Fruit fly (Drosophila melanogaster) whole organism, embryonic: ENCODE measurements around the gene sws.

ENCODE experiments used
- Adf1 ChIP-seq: fragments of 200-800 bp; sonication (Bioruptor generic); IDR thresholded peaks from 2 replicates; pipeline ENCODE4 v1.3.6; 2022; ENCODE audit warnings: missing biosample characterization, missing genetic modification characterization
- Bteb2 ChIP-seq: fragments of 200-800 bp; sonication (Bioruptor generic); optimal IDR thresholded peaks from 2 replicates; lab custom pipeline; 2016; ENCODE audit warnings: missing biosample characterization, missing genetic modification characterization
- CG1233 ChIP-seq: fragments of 200-800 bp; sonication (Bioruptor generic); optimal IDR thresholded peaks from 4 replicates; lab custom pipeline; 2018; ENCODE audit warnings: missing biosample characterization, mild to moderate bottlenecking, missing genetic modification characterization
- CG12769 ChIP-seq: fragments of 200-800 bp; sonication (Bioruptor generic); optimal IDR thresholded peaks from 2 replicates; lab custom pipeline; 2019; ENCODE audit warnings: missing biosample characterization, mild to moderate bottlenecking, missing genetic modification characterization, moderate library complexity
- CG13123 ChIP-seq: fragments of 200-800 bp; sonication (Bioruptor generic); optimal IDR thresholded peaks from 2 replicates; lab custom pipeline; 2016; ENCODE audit warnings: missing biosample characterization, missing genetic modification characterization
- CG14667 ChIP-seq: fragments of 200-800 bp; sonication (Bioruptor generic); IDR thresholded peaks from 2 replicates; pipeline ENCODE4 v1.3.6; 2022; ENCODE audit warnings: missing biosample characterization, missing genetic modification characterization
- CG1602 ChIP-seq: fragments of 200-800 bp; sonication (Bioruptor generic); optimal IDR thresholded peaks from 3 replicates; lab custom pipeline; 2016; ENCODE audit warnings: missing biosample characterization, missing genetic modification characterization
- CG1792 ChIP-seq: fragments of 200-800 bp; sonication (Bioruptor generic); optimal IDR thresholded peaks from 2 replicates; lab custom pipeline; 2016; ENCODE audit warnings: missing biosample characterization, missing genetic modification characterization
- CG18619 ChIP-seq: fragments of 200-800 bp; sonication (Bioruptor generic); optimal IDR thresholded peaks from 3 replicates; lab custom pipeline; 2017; ENCODE audit warnings: missing biosample characterization, mild to moderate bottlenecking, missing genetic modification characterization
- CG2120 ChIP-seq: fragments of 200-800 bp; sonication (Bioruptor generic); optimal IDR thresholded peaks from 3 replicates; lab custom pipeline; 2016; ENCODE audit warnings: missing biosample characterization, missing genetic modification characterization
- CG2202 ChIP-seq: fragments of 200-800 bp; sonication (Bioruptor generic); optimal IDR thresholded peaks from 2 replicates; lab custom pipeline; 2018; ENCODE audit warnings: missing biosample characterization, mild to moderate bottlenecking, missing genetic modification characterization
- CG2678 ChIP-seq: fragments of 200-800 bp; sonication (Bioruptor generic); optimal IDR thresholded peaks from 3 replicates; lab custom pipeline; 2019; ENCODE audit warnings: missing biosample characterization, mild to moderate bottlenecking, missing genetic modification characterization, moderate library complexity
- CG2889 ChIP-seq: fragments of 200-800 bp; sonication (Bioruptor generic); IDR thresholded peaks from 3 replicates; pipeline ENCODE4 v1.3.6; 2022; ENCODE audit warnings: missing biosample characterization, missing genetic modification characterization
- CG3281 ChIP-seq: fragments of 200-800 bp; sonication (Bioruptor generic); optimal IDR thresholded peaks from 3 replicates; lab custom pipeline; 2017; ENCODE audit warnings: missing biosample characterization, mild to moderate bottlenecking, missing genetic modification characterization
- CG3838 ChIP-seq: fragments of 200-800 bp; sonication (Bioruptor generic); optimal IDR thresholded peaks from 3 replicates; lab custom pipeline; 2016; ENCODE audit warnings: missing biosample characterization, missing genetic modification characterization
- CG42726 ChIP-seq: fragments of 200-800 bp; sonication (Bioruptor generic); IDR thresholded peaks from 2 replicates; pipeline ENCODE4 v1.3.6; 2022; ENCODE audit warnings: missing biosample characterization, missing genetic modification characterization; ENCODE audit not compliant: partially characterized antibody
- CG7987 ChIP-seq: fragments of 200-800 bp; sonication (Bioruptor generic); optimal IDR thresholded peaks from 2 replicates; lab custom pipeline; 2018; ENCODE audit warnings: missing biosample characterization, mild to moderate bottlenecking, missing genetic modification characterization, moderate library complexity
- CG8281 ChIP-seq: fragments of 200-800 bp; sonication (Bioruptor generic); optimal IDR thresholded peaks from 2 replicates; lab custom pipeline; 2018; ENCODE audit warnings: missing biosample characterization, mild to moderate bottlenecking, missing genetic modification characterization, moderate library complexity
- CG8388 ChIP-seq: fragments of 200-800 bp; sonication (Bioruptor generic); optimal IDR thresholded peaks from 2 replicates; lab custom pipeline; 2019; ENCODE audit warnings: missing biosample characterization, mild to moderate bottlenecking, missing genetic modification characterization, moderate library complexity
- CHES-1-like ChIP-seq: fragments of 200-800 bp; sonication (Bioruptor generic); optimal IDR thresholded peaks from 2 replicates; lab custom pipeline; 2016; ENCODE audit warnings: missing biosample characterization, missing genetic modification characterization
- Dad ChIP-seq: fragments of 200-800 bp; sonication (Bioruptor generic); optimal IDR thresholded peaks from 3 replicates; lab custom pipeline; 2016; ENCODE audit warnings: missing biosample characterization, missing genetic modification characterization
- Dip2 ChIP-seq: fragments of 200-800 bp; sonication (Bioruptor generic); IDR thresholded peaks from 2 replicates; pipeline ENCODE4 v1.3.6; 2022; ENCODE audit warnings: missing biosample characterization, missing genetic modification characterization
- Drgx ChIP-seq: fragments of 200-800 bp; sonication (Bioruptor generic); IDR thresholded peaks from 2 replicates; pipeline ENCODE4 v1.3.6; 2022; ENCODE audit warnings: missing biosample characterization, missing genetic modification characterization
- Ets65A ChIP-seq: fragments of 200-800 bp; sonication (Bioruptor generic); peaks from one replicate; lab custom pipeline; 2016; ENCODE audit warnings: missing biosample characterization, missing genetic modification characterization
- Fer3 ChIP-seq: fragments of 200-800 bp; sonication (Bioruptor generic); optimal IDR thresholded peaks from 2 replicates; lab custom pipeline; 2018; ENCODE audit warnings: missing biosample characterization, mild to moderate bottlenecking, missing genetic modification characterization, moderate library complexity
- H2.0 ChIP-seq: fragments of 200-800 bp; sonication (Bioruptor generic); IDR thresholded peaks from 2 replicates; pipeline ENCODE4 v1.3.6; 2022; ENCODE audit warnings: missing biosample characterization, missing genetic modification characterization
- Hsf ChIP-seq: fragments of 200-800 bp; sonication (Bioruptor generic); optimal IDR thresholded peaks from 3 replicates; lab custom pipeline; 2016; ENCODE audit warnings: missing biosample characterization, missing genetic modification characterization
- PHDP ChIP-seq: fragments of 200-800 bp; sonication (Bioruptor generic); optimal IDR thresholded peaks from 3 replicates; lab custom pipeline; 2018; ENCODE audit warnings: missing biosample characterization, mild to moderate bottlenecking, missing genetic modification characterization, moderate library complexity
- Ravus ChIP-seq: fragments of 200-800 bp; sonication (Bioruptor generic); IDR thresholded peaks from 2 replicates; pipeline ENCODE4 v1.3.6; 2022; ENCODE audit warnings: missing biosample characterization, missing genetic modification characterization
- Sry-β ChIP-seq: fragments of 200-800 bp; sonication (Bioruptor generic); optimal IDR thresholded peaks from 2 replicates; lab custom pipeline; 2018; ENCODE audit warnings: missing biosample characterization, mild to moderate bottlenecking, missing genetic modification characterization, moderate library complexity
- Ssrp ChIP-seq: fragments of 200-800 bp; sonication (Bioruptor generic); optimal IDR thresholded peaks from 2 replicates; lab custom pipeline; 2018; ENCODE audit warnings: missing biosample characterization, mild to moderate bottlenecking, missing genetic modification characterization, moderate library complexity
- Tbp ChIP-seq: fragments of >200 bp; optimal IDR thresholded peaks from 2 replicates; lab custom pipeline; 2018; ENCODE audit warnings: missing biosample characterization, missing genetic modification characterization
- Trl ChIP-seq, 3 experiments: fragments of >200 bp in 2 of 3; fragments of 200-800 bp in 1 of 3; sonication (Bioruptor generic) in 1 of 3; optimal IDR thresholded peaks; 2 replicates in 1 of 3; 3 replicates in 2 of 3; lab custom pipeline; 2016 to 2017; ENCODE audit warnings: missing biosample characterization in 1 of 3, missing genetic modification characterization in 1 of 3
- aop ChIP-seq: fragments of 200-800 bp; sonication (Bioruptor generic); IDR thresholded peaks from 2 replicates; pipeline ENCODE4 v1.3.6; 2022; ENCODE audit warnings: missing biosample characterization, missing genetic modification characterization
- az2 ChIP-seq: fragments of 200-800 bp; sonication (Bioruptor generic); optimal IDR thresholded peaks from 3 replicates; lab custom pipeline; 2016; ENCODE audit warnings: missing biosample characterization, missing genetic modification characterization
- bab2 ChIP-seq: fragments of 200-800 bp; sonication (Bioruptor generic); optimal IDR thresholded peaks from 2 replicates; lab custom pipeline; 2016; ENCODE audit warnings: missing biosample characterization, missing genetic modification characterization
- bsh ChIP-seq, 2 experiments: fragments of 200-800 bp; sonication (Bioruptor generic); optimal IDR thresholded peaks; 2 replicates each; lab custom pipeline; 2017 to 2018; ENCODE audit warnings: mild to moderate bottlenecking in 2 of 2, missing biosample characterization in 2 of 2, missing genetic modification characterization in 2 of 2, moderate library complexity in 1 of 2
- crp ChIP-seq, 2 experiments: fragments of 200-800 bp; sonication (Bioruptor generic); optimal IDR thresholded peaks; 2 replicates in 1 of 2; 3 replicates in 1 of 2; lab custom pipeline; 2017; ENCODE audit warnings: missing biosample characterization in 2 of 2, missing genetic modification characterization in 2 of 2, mild to moderate bottlenecking in 1 of 2, moderate library complexity in 1 of 2
- fu2 ChIP-seq: fragments of 200-800 bp; sonication (Bioruptor generic); optimal IDR thresholded peaks from 2 replicates; lab custom pipeline; 2016; ENCODE audit warnings: missing biosample characterization, missing genetic modification characterization
- ham ChIP-seq: fragments of 200-800 bp; sonication (Bioruptor generic); IDR thresholded peaks from 2 replicates; pipeline ENCODE4 v1.3.6; 2022; ENCODE audit warnings: missing biosample characterization, missing genetic modification characterization
- mam ChIP-seq: fragments of 200-800 bp; sonication (Bioruptor generic); optimal IDR thresholded peaks from 3 replicates; lab custom pipeline; 2016; ENCODE audit warnings: missing biosample characterization, missing genetic modification characterization
- scrt ChIP-seq: fragments of 200-800 bp; sonication (Bioruptor generic); optimal IDR thresholded peaks from 2 replicates; lab custom pipeline; 2018; ENCODE audit warnings: missing biosample characterization, mild to moderate bottlenecking, missing genetic modification characterization, moderate library complexity
- sd ChIP-seq: fragments of 200-800 bp; sonication (Bioruptor generic); optimal IDR thresholded peaks from 3 replicates; lab custom pipeline; 2018; ENCODE audit warnings: missing biosample characterization, mild to moderate bottlenecking, missing genetic modification characterization, moderate library complexity
- sens ChIP-seq: fragments of 200-800 bp; sonication (Bioruptor generic); peaks from one replicate; lab custom pipeline; 2016; ENCODE audit warnings: missing biosample characterization, missing genetic modification characterization
- sim ChIP-seq: fragments of 200-800 bp; sonication (Bioruptor generic); IDR thresholded peaks from 2 replicates; pipeline ENCODE4 v1.3.6; 2022; ENCODE audit warnings: missing biosample characterization, missing genetic modification characterization
- sna ChIP-seq: fragments of 200-800 bp; sonication (Bioruptor generic); IDR thresholded peaks from 2 replicates; pipeline ENCODE4 v1.3.6; 2022; ENCODE audit warnings: missing biosample characterization, missing genetic modification characterization; ENCODE audit not compliant: partially characterized antibody
- tin ChIP-seq: fragments of 200-800 bp; sonication (Bioruptor generic); optimal IDR thresholded peaks from 3 replicates; lab custom pipeline; 2016; ENCODE audit warnings: missing biosample characterization, missing genetic modification characterization
- usp ChIP-seq: fragments of >200 bp; optimal IDR thresholded peaks from 2 replicates; lab custom pipeline; 2017; ENCODE audit warnings: missing biosample characterization, missing genetic modification characterization
- zen2 ChIP-seq: fragments of 200-800 bp; sonication (Bioruptor generic); IDR thresholded peaks from 3 replicates; pipeline ENCODE4 v1.3.6; 2022; ENCODE audit warnings: missing biosample characterization, missing genetic modification characterization; ENCODE audit not compliant: partially characterized antibody

sws gene

DNA sequence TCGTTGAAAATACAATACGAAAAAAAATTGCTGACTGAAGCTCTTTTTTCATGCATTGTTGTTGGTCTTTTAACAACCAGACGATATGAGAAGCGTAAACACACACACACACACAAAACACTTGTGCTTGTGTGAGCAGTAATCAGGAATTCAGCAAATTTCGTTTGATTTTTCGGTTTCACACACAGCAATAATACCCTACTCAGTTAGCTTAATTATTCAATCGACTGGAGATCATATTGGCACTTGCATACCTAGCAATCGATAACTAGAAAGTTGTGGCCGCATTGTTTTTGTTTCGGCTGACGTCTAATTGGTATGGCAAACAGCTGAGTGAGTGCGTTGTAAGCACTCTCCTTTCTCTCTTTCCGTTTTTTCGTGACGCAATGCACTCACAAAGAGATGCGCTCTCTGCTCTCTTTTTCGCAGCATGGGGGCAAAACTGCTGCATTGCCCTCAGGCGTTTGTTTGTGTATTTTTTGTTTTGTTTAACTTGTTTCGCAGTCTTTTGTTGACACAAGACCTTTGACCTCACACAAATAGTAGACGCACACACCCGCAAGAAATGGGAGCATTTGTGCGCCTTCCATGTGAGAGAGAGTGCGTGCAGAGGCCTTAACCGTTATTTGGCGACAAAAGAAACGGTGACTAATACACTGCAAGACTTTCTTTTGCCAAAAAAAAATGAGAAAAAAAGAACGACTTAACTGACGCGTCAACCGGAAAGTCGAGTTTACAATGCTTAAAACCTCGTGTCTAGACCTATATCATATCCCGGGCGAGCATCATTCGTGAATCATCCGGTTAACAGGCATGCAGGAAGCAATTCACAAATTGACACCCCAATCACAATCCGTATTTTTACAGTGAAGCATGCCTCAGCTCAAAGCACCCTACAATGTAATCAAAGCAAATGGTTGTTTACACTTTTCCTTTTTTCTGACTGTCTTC lies 23.0 kb downstream of the sws start (continued):
- TF ChIP-seq CHES-1-like (GFP tag; lab: Kevin White, UChicago) (no peak), CG8388 (no peak), CG7987 (GFP tag; lab: Kevin White, UChicago) (no peak), Sry-β (GFP tag; lab: Kevin White, UChicago) (no peak), bsh (GFP tag; optimal IDR thresholded peaks at IDR 0.05; lab: Kevin White, UChicago) (peak; percentile 3 to 49), fu2 (no peak), crp (GFP tag; optimal IDR thresholded peaks at IDR 0.05; lab: Kevin White, UChicago) (peak in 1 of 2 experiments; percentile 54), sna (GFP tag; lab: Robert Waterston, UW) (0 out of 2 replicates have a peak, but pooled peaks have one; percentile 19), sim (GFP tag; lab: Robert Waterston, UW) (no peak), CG18619 (GFP tag; lab: Kevin White, UChicago) (no peak), CG2889 (no peak), PHDP (tag; lab: Kevin White, UChicago) (peak; percentile 37), CG14667 (no peak), CG12769 (tag; lab: Kevin White, UChicago) (peak; percentile 54), usp (GFP tag; lab: Kevin White, UChicago) (no peak), Trl (optimal IDR thresholded peaks at IDR 0.05; lab: Kevin White, UChicago) (peak; percentile 77 to 89), Trl (GFP tag; optimal IDR thresholded peaks at IDR 0.05; lab: Kevin White, UChicago) (peak; percentile 2), Ets65A (GFP tag; lab: Kevin White, UChicago) (peak; percentile 90), ham (GFP tag; lab: Robert Waterston, UW) (no peak), CG1233 (no peak), aop (no peak), CG3838 (GFP tag; lab: Kevin White, UChicago) (no peak), mam (GFP tag; lab: Kevin White, UChicago) (peak; percentile 28), Bteb2 (GFP tag; lab: Kevin White, UChicago) (no peak), CG1792 (GFP tag; lab: Kevin White, UChicago) (no peak), Dip2 (no peak), CG42726 (no peak), Ssrp (peak; percentile 13), Drgx (GFP tag; lab: Robert Waterston, UW) (peak; percentile 62), H2.0 (GFP tag; lab: Robert Waterston, UW) (no peak), zen2 (GFP tag; lab: Robert Waterston, UW) (no peak), sens (peak; percentile 83), CG8281 (no peak), Dad (no peak), CG2120 (peak; percentile 48), Tbp (no peak), Adf1 (GFP tag; lab: Robert Waterston, UW) (peak; percentile 50; the same call in 1 of the 2 replicates), CG2678 (peak; percentile 41), CG1602 (no peak), CG3281 (GFP tag; lab: Kevin White, UChicago) (peak; percentile 5), CG13123 (GFP tag; lab: Kevin White, UChicago) (no peak), tin (no peak), Ravus (GFP tag; lab: Robert Waterston, UW) (no peak), bab2 (GFP tag; lab: Kevin White, UChicago) (peak; percentile 22), Hsf (GFP tag; lab: Kevin White, UChicago) (peak; percentile 21), CG2202 (tag; lab: Kevin White, UChicago) (no peak), Fer3 (tag; lab: Kevin White, UChicago) (peak; percentile 13), az2 (GFP tag; lab: Kevin White, UChicago) (no peak), sd (peak; percentile 91), scrt (GFP tag; lab: Kevin White, UChicago) (no peak)
